Worm (Caenorhabditis elegans) whole organism, early embryonic: Measurements from ENCODE around the gene W03B1.9.

Experiments used
- B0310.2 ChIP-seq: sonication (generic microtip); optimal IDR thresholded peaks from 2 replicates; lab custom pipeline; 2016; ENCODE audit warnings: mild to moderate bottlenecking, missing genetic modification characterization, missing compliant biosample characterization
- F13C5.2 ChIP-seq: sonication (generic microtip); optimal IDR thresholded peaks from 2 replicates; lab custom pipeline; 2017; ENCODE audit warnings: mild to moderate bottlenecking, missing genetic modification characterization, inconsistent platforms, missing compliant biosample characterization
- aly-1 ChIP-seq: sonication (generic microtip); optimal IDR thresholded peaks from 2 replicates; lab custom pipeline; 2016; ENCODE audit warnings: missing genetic modification characterization, missing compliant biosample characterization
- ama-1 ChIP-seq: fragments of 150-350 bp; optimal IDR thresholded peaks from 2 replicates; lab custom pipeline; 2014
- ceh-13 ChIP-seq: fragments of 200-800 bp; sonication (Bioruptor generic); optimal IDR thresholded peaks from 2 replicates; lab custom pipeline; 2018; ENCODE audit warnings: mild to moderate bottlenecking, missing genetic modification characterization, missing compliant biosample characterization
- ceh-36 ChIP-seq: sonication (generic microtip); optimal IDR thresholded peaks from 2 replicates; lab custom pipeline; 2016; ENCODE audit warnings: missing genetic modification characterization, inconsistent platforms, missing compliant biosample characterization
- ets-7 ChIP-seq: sonication (generic microtip); optimal IDR thresholded peaks from 2 replicates; lab custom pipeline; 2016; ENCODE audit warnings: missing genotype, missing genetic modification characterization, missing compliant biosample characterization
- flt-1 ChIP-seq: fragments of 200-800 bp; sonication (Bioruptor generic); IDR thresholded peaks from 2 replicates; pipeline ENCODE4 v1.3.6; 2022; ENCODE audit warnings: missing genetic modification characterization, missing compliant biosample characterization
- hmbx-1 ChIP-seq: sonication (generic microtip); optimal IDR thresholded peaks from 2 replicates; lab custom pipeline; 2016; ENCODE audit warnings: mild to moderate bottlenecking, missing genetic modification characterization, missing compliant biosample characterization
- hmg-4 ChIP-seq: fragments of 200-800 bp; sonication (Bioruptor generic); optimal IDR thresholded peaks from 2 replicates; lab custom pipeline; 2018; ENCODE audit warnings: mild to moderate bottlenecking, missing genetic modification characterization, missing compliant biosample characterization
- hnd-1 ChIP-seq: sonication (generic microtip); optimal IDR thresholded peaks from 2 replicates; lab custom pipeline; 2016; ENCODE audit warnings: missing genetic modification characterization, missing compliant biosample characterization
- pes-1 ChIP-seq: fragments of 200-800 bp; sonication (Bioruptor generic); IDR thresholded peaks from 2 replicates; pipeline ENCODE4 v1.3.6; 2022; ENCODE audit warnings: missing genetic modification reagents, missing genetic modification characterization, missing compliant biosample characterization
- scrt-1 ChIP-seq: fragments of 200-800 bp; sonication (Bioruptor generic); IDR thresholded peaks from 2 replicates; pipeline ENCODE4 v1.3.6; 2022; ENCODE audit warnings: missing genetic modification characterization, missing compliant biosample characterization
- sea-1 ChIP-seq: fragments of 200-800 bp; sonication (Bioruptor generic); conservative IDR thresholded peaks from 2 replicates; pipeline ENCODE4 v1.3.6; 2022; ENCODE audit warnings: missing genetic modification characterization, missing compliant biosample characterization
- tbx-11 ChIP-seq: fragments of 200-800 bp; sonication (Bioruptor generic); IDR thresholded peaks from 2 replicates; pipeline ENCODE4 v1.3.6; 2022; ENCODE audit warnings: missing genetic modification characterization, missing compliant biosample characterization
- tbx-37 ChIP-seq: fragments of 200-800 bp; sonication (Bioruptor generic); conservative IDR thresholded peaks from 2 replicates; pipeline ENCODE4 v1.3.6; 2022; ENCODE audit warnings: missing genetic modification reagents, missing genetic modification characterization, missing compliant biosample characterization
- tra-4 ChIP-seq: sonication (generic microtip); optimal IDR thresholded peaks from 2 replicates; lab custom pipeline; 2017; ENCODE audit warnings: missing genetic modification characterization, missing compliant biosample characterization

Gene W03B1.9

ce11 chrIV:4393942-4394460 is 37.2 kb upstream of the W03B1.9 start, which contains the start of gene ell-1:
Gene ell-1 (plus strand): TSS chrIV:4394410.
- TF ChIP-seq hmbx-1 (tag; lab: Kevin White, UChicago) (no peak), ama-1 (no peak), ceh-36 (tag; lab: Kevin White, UChicago) (no peak), B0310.2 (tag; lab: Kevin White, UChicago) (no peak), ceh-13 (GFP tag; lab: Kevin White, UChicago) (no peak), tbx-11 (GFP tag; lab: Robert Waterston, UW) (no peak), tra-4 (tag; lab: Kevin White, UChicago) (no peak), hmg-4 (GFP tag; lab: Kevin White, UChicago) (no peak)

ce11 chrIV:4393488-4393887 is 36.7 kb upstream of the W03B1.9 start:
- TF ChIP-seq ets-7 (tag; lab: Kevin White, UChicago), result no peak

- TF ChIP-seq flt-1 (peak; percentile 52), F13C5.2 (peak; percentile 86), tbx-37 (GFP tag; lab: Robert Waterston, UW) (peak; percentile 51), pes-1 (GFP tag; lab: Robert Waterston, UW) (peak; percentile 74), hmg-4 (GFP tag; lab: Kevin White, UChicago) (peak; percentile 57), ama-1 (no peak), tra-4 (tag; lab: Kevin White, UChicago) (no peak), scrt-1 (GFP tag; lab: Robert Waterston, UW) (0 out of 2 replicates have a peak, but pooled peaks have one; percentile 28), sea-1 (GFP tag; lab: Robert Waterston, UW) (peak; percentile 74; the same call in 1 of the 2 replicates), B0310.2 (tag; lab: Kevin White, UChicago) (peak; percentile 18), ets-7 (tag; lab: Kevin White, UChicago) (no peak), hmbx-1 (tag; lab: Kevin White, UChicago) (no peak), tbx-11 (GFP tag; lab: Robert Waterston, UW) (no peak), hnd-1 (no peak)
Measured at ce11 chrIV:4390438-4390894, 33.7 kb upstream of the W03B1.9 start, which contains the start of the genes rpl-7A and set-21. Gene rpl-7A (minus strand): TSS chrIV:4390590. Gene set-21 (plus strand): TSS chrIV:4390844.

- TF ChIP-seq sea-1 (GFP tag; lab: Robert Waterston, UW), result 0 out of 2 replicates have a peak, but pooled peaks have one; percentile 9
Measured at ce11 chrIV:4389427-4389826, 32.6 kb upstream of the W03B1.9 start.

ce11 chrIV:4388854-4389253 is 32.1 kb upstream of the W03B1.9 start:
- TF ChIP-seq ama-1, result peak; percentile 2

ce11 chrIV:4386351-4386750 is 29.6 kb upstream of the W03B1.9 start, which contains the start of gene tald-1:
Gene tald-1 (plus strand): TSS chrIV:4386651.
- TF ChIP-seq ceh-13 (GFP tag; lab: Kevin White, UChicago) (no peak), tbx-37 (GFP tag; lab: Robert Waterston, UW) (no peak), sea-1 (GFP tag; lab: Robert Waterston, UW) (no peak), B0310.2 (tag; lab: Kevin White, UChicago) (no peak), ceh-36 (tag; lab: Kevin White, UChicago) (no peak), aly-1 (tag; lab: Kevin White, UChicago) (no peak)

- TF ChIP-seq tbx-37 (GFP tag; lab: Robert Waterston, UW) (no peak), aly-1 (tag; lab: Kevin White, UChicago) (no peak), flt-1 (no peak), scrt-1 (GFP tag; lab: Robert Waterston, UW) (no peak), F13C5.2 (no peak), ama-1 (no peak), hmg-4 (GFP tag; lab: Kevin White, UChicago) (no peak), B0310.2 (tag; lab: Kevin White, UChicago) (no peak)
Measured at ce11 chrIV:4369116-4369515, 12.3 kb upstream of the W03B1.9 start.

ce11 chrIV:4360497-4360896 is 3.7 kb upstream of the W03B1.9 start, which contains the start of gene F55F10.1:
Gene F55F10.1 (plus strand): TSS chrIV:4360837.
- TF ChIP-seq tra-4 (tag; lab: Kevin White, UChicago) (no peak), F13C5.2 (no peak), ceh-36 (tag; lab: Kevin White, UChicago) (no peak), scrt-1 (GFP tag; lab: Robert Waterston, UW) (no peak), tbx-37 (GFP tag; lab: Robert Waterston, UW) (no peak), ets-7 (tag; lab: Kevin White, UChicago) (no peak), hmg-4 (GFP tag; lab: Kevin White, UChicago) (no peak), hmbx-1 (tag; lab: Kevin White, UChicago) (no peak), ama-1 (no peak), tbx-11 (GFP tag; lab: Robert Waterston, UW) (no peak), pes-1 (GFP tag; lab: Robert Waterston, UW) (no peak), aly-1 (tag; lab: Kevin White, UChicago) (no peak), hnd-1 (no peak)

- TF ChIP-seq ceh-36 (tag; lab: Kevin White, UChicago) (no peak), scrt-1 (GFP tag; lab: Robert Waterston, UW) (no peak), B0310.2 (tag; lab: Kevin White, UChicago) (no peak), F13C5.2 (no peak), hmg-4 (GFP tag; lab: Kevin White, UChicago) (no peak), aly-1 (tag; lab: Kevin White, UChicago) (no peak)
Measured at ce11 chrIV:4359653-4360052, 2.9 kb upstream of the W03B1.9 start, which contains the start of gene F55F10.3. Gene F55F10.3 (plus strand): TSS chrIV:4359953.
